Worm (Caenorhabditis elegans): ENCODE measurements around the gene F18E9.1.
"Not testable (repeated sequence)": the region's sequence is repeated elsewhere in the genome, so short reads cannot be mapped to it uniquely, and the experiment has no call there.

The F18E9.1 gene

DNA sequence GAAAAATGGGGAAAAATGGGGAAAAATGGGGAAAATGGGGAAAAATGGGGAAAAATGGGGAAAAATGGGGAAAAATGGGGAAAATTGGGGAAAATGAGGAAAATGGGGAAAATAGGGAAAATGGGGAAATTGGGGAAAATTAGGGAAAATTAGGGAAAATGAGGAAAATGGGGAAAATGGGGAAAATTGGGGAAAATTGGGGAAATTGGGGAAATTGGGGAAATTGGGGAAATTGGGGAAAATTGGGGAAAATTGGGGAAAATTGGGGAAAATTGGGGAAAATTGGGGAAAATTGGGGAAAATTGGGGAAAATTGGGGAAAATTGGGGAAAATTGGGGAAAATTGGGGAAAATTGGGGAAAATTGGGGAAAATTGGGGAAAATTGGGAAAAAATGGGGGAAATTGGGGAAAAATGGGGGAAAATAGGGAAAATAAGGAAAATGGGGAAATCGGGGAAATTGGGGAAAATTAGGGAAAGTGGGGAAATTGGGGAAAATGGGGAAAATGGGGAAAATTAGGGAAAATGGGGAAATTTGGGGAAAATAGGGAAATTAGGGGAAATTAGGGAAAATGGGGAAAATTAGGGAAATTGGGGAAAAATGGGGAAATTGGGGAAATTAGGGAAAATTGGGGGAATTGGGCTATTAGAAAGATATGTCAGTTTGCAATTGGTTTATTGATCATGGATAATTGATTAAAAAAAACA, 1.5 kb downstream of the F18E9.1 start:
- TF ChIP-seq ceh-13 (GFP tag; optimal IDR thresholded peaks at IDR 0.05) (no peak), F13C5.2 (tag; optimal IDR thresholded peaks at IDR 0.05) (no peak), hmbx-1 (tag; optimal IDR thresholded peaks at IDR 0.05) (peak; percentile 32), flt-1 (GFP tag; IDR thresholded peaks at IDR 0.05) (peak; percentile 14; the same call in 1 of the 2 replicates), tbx-37 (GFP tag; conservative IDR thresholded peaks at IDR 0.05) (peak; percentile 33; the same call in 1 of the 2 replicates), B0310.2 (tag; optimal IDR thresholded peaks at IDR 0.05) (peak; percentile 48), sea-1 (GFP tag; conservative IDR thresholded peaks at IDR 0.05) (peak; percentile 74; the same call in 1 of the 2 replicates), ets-7 (tag; optimal IDR thresholded peaks at IDR 0.05) (no peak), hmg-4 (GFP tag; optimal IDR thresholded peaks at IDR 0.05) (no peak), ama-1 (optimal IDR thresholded peaks at IDR 0.05) (no peak), pes-1 (GFP tag; IDR thresholded peaks at IDR 0.05) (peak; percentile 38; the same call in 1 of the 2 replicates), scrt-1 (GFP tag; IDR thresholded peaks at IDR 0.05) (peak; percentile 55; the same call in 1 of the 2 replicates), tra-4 (tag; optimal IDR thresholded peaks at IDR 0.05) (no peak), ceh-36 (tag; optimal IDR thresholded peaks at IDR 0.05) (no peak), tbx-11 (GFP tag; IDR thresholded peaks at IDR 0.05) (peak; percentile 80), hnd-1 (tag; optimal IDR thresholded peaks at IDR 0.05) (peak; percentile 49), aly-1 (tag; optimal IDR thresholded peaks at IDR 0.05) (no peak)

DNA sequence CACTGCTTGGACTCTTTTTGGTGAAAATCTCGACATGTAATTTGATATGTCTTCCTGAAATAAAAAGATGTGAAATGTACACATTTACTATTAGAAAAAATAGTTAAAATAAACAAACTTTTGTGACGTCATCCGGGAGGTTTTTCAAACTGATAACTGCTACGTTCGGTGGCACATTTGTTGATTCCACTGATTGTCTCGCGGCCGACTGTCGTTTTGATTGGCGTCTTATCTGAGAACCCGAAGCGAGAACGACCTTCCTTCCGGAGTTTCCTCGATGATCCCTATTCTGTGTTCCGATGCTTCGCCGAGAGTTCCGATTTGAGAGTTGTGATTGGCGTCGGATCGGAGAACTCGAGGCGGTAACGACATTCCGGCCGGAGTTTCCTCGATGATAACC, 2.8 kb downstream of the F18E9.1 start:
- TF ChIP-seq flt-1 (GFP tag; IDR thresholded peaks at IDR 0.05), result no peak
- no peak for TF ChIP-seq F13C5.2 (tag; optimal IDR thresholded peaks at IDR 0.05)
- no peak for TF ChIP-seq ets-7 (tag; optimal IDR thresholded peaks at IDR 0.05)

DNA sequence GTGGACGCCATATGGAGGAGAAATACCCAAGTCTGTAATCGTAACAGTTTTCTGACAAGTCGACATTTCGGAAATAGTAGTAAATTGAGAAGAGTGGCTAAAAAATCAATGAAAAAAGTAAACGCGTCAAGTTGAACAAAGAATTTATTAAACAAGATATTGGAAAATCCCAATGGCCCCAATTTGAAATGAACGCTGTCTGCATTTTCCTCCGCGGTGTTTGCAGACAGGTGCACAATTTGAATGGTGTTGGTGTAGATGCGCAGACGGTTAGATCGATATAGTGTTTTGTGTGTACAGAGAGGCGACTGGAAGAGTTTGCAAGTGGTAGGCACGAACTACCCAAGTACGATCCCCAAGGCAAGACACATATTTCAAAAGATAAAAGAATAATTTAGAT, 3.7 kb downstream of the F18E9.1 start, which contains the start of the genes H35N09.2 and H35N09.1:
Gene H35N09.2 (minus strand): TSS at position 54 of the 400 bp plus-strand sequence.
Gene H35N09.1 (plus strand): TSS at position 335 of the 400 bp plus-strand sequence.
- TF ChIP-seq F13C5.2 (tag; optimal IDR thresholded peaks at IDR 0.05) (peak; percentile 53), tbx-11 (GFP tag; IDR thresholded peaks at IDR 0.05) (no peak), pes-1 (GFP tag; IDR thresholded peaks at IDR 0.05) (no peak), ets-7 (tag; optimal IDR thresholded peaks at IDR 0.05) (no peak), hnd-1 (tag; optimal IDR thresholded peaks at IDR 0.05) (no peak)

DNA sequence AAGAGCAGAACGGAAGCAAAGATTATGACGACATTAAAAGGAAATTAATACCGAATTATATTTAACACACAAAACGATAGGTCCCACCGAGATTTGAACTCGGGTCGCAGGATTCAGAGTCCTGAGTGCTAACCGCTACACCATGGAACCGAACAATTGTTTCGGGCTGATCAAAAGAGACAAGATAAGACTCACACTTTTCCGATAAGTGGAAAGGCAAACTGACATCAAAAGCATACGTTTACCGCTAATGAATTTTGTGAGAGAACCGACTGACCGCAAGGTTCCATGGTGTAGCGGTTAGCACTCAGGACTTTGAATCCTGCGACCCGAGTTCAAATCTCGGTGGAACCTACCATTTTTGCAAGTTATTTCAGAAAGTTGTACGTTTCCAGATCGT, 7.4 kb downstream of the F18E9.1 start:
- no peak for TF ChIP-seq aly-1 (tag; optimal IDR thresholded peaks at IDR 0.05)
- no peak for TF ChIP-seq ets-7 (tag; optimal IDR thresholded peaks at IDR 0.05)
- TF ChIP-seq ama-1 (optimal IDR thresholded peaks at IDR 0.05), result no peak
- no peak for TF ChIP-seq scrt-1 (GFP tag; IDR thresholded peaks at IDR 0.05)
- no peak for TF ChIP-seq ceh-13 (GFP tag; optimal IDR thresholded peaks at IDR 0.05)
- no peak for TF ChIP-seq F13C5.2 (tag; optimal IDR thresholded peaks at IDR 0.05)
- TF ChIP-seq hmbx-1 (tag; optimal IDR thresholded peaks at IDR 0.05), result no peak

DNA sequence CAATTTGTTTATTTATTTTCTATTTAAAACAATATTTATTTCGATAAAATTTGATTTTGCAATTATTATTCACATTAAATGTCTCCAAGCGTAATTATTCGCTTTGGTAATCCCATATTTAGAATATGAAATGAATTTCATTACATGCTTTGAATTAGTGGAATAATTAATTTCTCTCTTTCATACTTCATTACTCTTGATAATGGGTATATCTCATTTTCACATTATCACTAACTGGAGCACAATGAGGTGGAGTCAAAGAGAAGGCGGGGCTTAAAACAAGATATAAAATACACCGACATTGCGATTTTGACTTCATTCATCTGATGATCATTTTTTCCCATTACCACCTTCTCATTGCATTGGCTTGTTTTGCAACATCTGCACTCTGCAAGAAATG, 9.3 kb downstream of the F18E9.1 start, which contains the start of gene K01A12.4:
Gene K01A12.4 (plus strand): TSS at position 301 of the 400 bp plus-strand sequence.
- not testable (repeated sequence) for TF ChIP-seq F13C5.2 (tag; optimal IDR thresholded peaks at IDR 0.05); tbx-11 (GFP tag; IDR thresholded peaks at IDR 0.05); ceh-13 (GFP tag; optimal IDR thresholded peaks at IDR 0.05)

DNA sequence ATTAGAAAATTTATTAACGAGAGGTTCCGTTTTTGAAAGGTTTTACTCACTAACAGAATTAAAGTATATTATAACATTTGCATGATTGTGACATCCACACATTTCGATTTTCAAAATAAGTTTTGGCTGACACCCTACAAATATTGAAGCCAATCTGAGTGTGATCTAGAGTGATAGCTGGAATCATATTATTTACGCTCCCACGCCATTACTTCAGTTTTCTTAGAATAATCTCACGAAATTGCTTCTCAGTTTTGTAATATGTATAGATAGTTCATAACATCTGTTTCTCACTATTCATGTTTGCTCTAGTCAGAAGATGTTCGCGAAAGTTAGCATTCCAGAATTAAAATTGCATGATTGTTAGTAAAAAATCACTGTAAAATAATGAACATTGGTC, 10.9 kb downstream of the F18E9.1 start:
- TF ChIP-seq tbx-37 (GFP tag; conservative IDR thresholded peaks at IDR 0.05) (no peak), aly-1 (tag; optimal IDR thresholded peaks at IDR 0.05) (no peak), hnd-1 (tag; optimal IDR thresholded peaks at IDR 0.05) (no peak), tbx-11 (GFP tag; IDR thresholded peaks at IDR 0.05) (no peak), pes-1 (GFP tag; IDR thresholded peaks at IDR 0.05) (no peak), ceh-13 (GFP tag; optimal IDR thresholded peaks at IDR 0.05) (no peak), hmbx-1 (tag; optimal IDR thresholded peaks at IDR 0.05) (no peak), F13C5.2 (tag; optimal IDR thresholded peaks at IDR 0.05) (no peak), ceh-36 (tag; optimal IDR thresholded peaks at IDR 0.05) (no peak), scrt-1 (GFP tag; IDR thresholded peaks at IDR 0.05) (no peak), tra-4 (tag; optimal IDR thresholded peaks at IDR 0.05) (no peak), flt-1 (GFP tag; IDR thresholded peaks at IDR 0.05) (no peak), B0310.2 (tag; optimal IDR thresholded peaks at IDR 0.05) (no peak), hmg-4 (GFP tag; optimal IDR thresholded peaks at IDR 0.05) (no peak)

DNA sequence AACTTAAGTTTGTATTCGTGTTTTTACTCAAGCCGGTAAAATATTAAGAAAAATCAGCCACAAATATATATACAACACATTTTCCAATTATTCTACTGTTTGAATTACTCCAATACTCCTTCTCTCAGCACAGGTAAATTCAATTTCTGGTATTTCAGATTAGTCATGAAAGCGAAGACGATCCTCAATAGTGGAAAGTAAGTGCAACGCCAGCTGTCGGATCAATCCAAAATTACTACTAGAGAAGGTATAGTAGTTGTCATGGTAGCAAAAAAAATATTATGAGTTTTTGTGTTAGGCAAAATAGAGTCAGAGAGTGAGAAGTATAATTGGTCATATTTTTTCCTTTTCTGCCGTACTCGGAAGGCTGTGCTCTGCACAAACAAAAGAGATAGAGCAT, 11.7 kb downstream of the F18E9.1 start, which contains the start of gene K01A12.2:
Gene K01A12.2 (plus strand): TSS at position 301 of the 400 bp plus-strand sequence.
- TF ChIP-seq ceh-13 (GFP tag; optimal IDR thresholded peaks at IDR 0.05) (no peak), flt-1 (GFP tag; IDR thresholded peaks at IDR 0.05) (no peak), pes-1 (GFP tag; IDR thresholded peaks at IDR 0.05) (no peak), hmg-4 (GFP tag; optimal IDR thresholded peaks at IDR 0.05) (no peak), tbx-11 (GFP tag; IDR thresholded peaks at IDR 0.05) (no peak), ama-1 (optimal IDR thresholded peaks at IDR 0.05) (no peak), ets-7 (tag; optimal IDR thresholded peaks at IDR 0.05) (no peak), tra-4 (tag; optimal IDR thresholded peaks at IDR 0.05) (no peak), tbx-37 (GFP tag; conservative IDR thresholded peaks at IDR 0.05) (no peak), F13C5.2 (tag; optimal IDR thresholded peaks at IDR 0.05) (no peak), scrt-1 (GFP tag; IDR thresholded peaks at IDR 0.05) (no peak), ceh-36 (tag; optimal IDR thresholded peaks at IDR 0.05) (no peak), hnd-1 (tag; optimal IDR thresholded peaks at IDR 0.05) (no peak), aly-1 (tag; optimal IDR thresholded peaks at IDR 0.05) (no peak), B0310.2 (tag; optimal IDR thresholded peaks at IDR 0.05) (no peak), sea-1 (GFP tag; conservative IDR thresholded peaks at IDR 0.05) (no peak)

Data from whole organism, early embryonic.